Fruit fly (Drosophila melanogaster) whole organism, embryonic: Measurements from ENCODE around the gene Nepl18.
A peak's percentile ranks its signal among the peaks of the same experiment; 100 is the strongest.

ENCODE experiments used
- Antp ChIP-seq: fragments of 200-800 bp; sonication (Bioruptor generic); optimal IDR thresholded peaks from 3 replicates; lab custom pipeline; 2016; ENCODE audit warnings: missing biosample characterization, missing genetic modification characterization
- Atf3 ChIP-seq: fragments of 200-800 bp; sonication (Bioruptor generic); optimal IDR thresholded peaks from 3 replicates; lab custom pipeline; 2016; ENCODE audit warnings: missing biosample characterization, missing genetic modification characterization
- CG10321 ChIP-seq: fragments of 200-800 bp; sonication (Bioruptor generic); IDR thresholded peaks from 2 replicates; pipeline ENCODE4 v1.3.6; 2022; ENCODE audit warnings: missing biosample characterization, missing genetic modification characterization
- CG10366 ChIP-seq: fragments of 200-800 bp; sonication (Bioruptor generic); IDR thresholded peaks from 2 replicates; pipeline ENCODE4 v1.3.6; 2022; ENCODE audit warnings: missing biosample characterization, missing genetic modification characterization
- CG10543 ChIP-seq: fragments of 200-800 bp; sonication (Bioruptor generic); optimal IDR thresholded peaks from 3 replicates; lab custom pipeline; 2017; ENCODE audit warnings: missing biosample characterization, mild to moderate bottlenecking, missing genetic modification characterization, moderate library complexity
- CG10565 ChIP-seq: fragments of 200-800 bp; sonication (Bioruptor generic); optimal IDR thresholded peaks from 3 replicates; lab custom pipeline; 2016; ENCODE audit warnings: missing biosample characterization, mild to moderate bottlenecking, missing genetic modification characterization
- CG12155 ChIP-seq: fragments of 200-800 bp; sonication (Bioruptor generic); optimal IDR thresholded peaks from 3 replicates; lab custom pipeline; 2016; ENCODE audit warnings: missing biosample characterization, missing genetic modification characterization
- CG1233 ChIP-seq: fragments of 200-800 bp; sonication (Bioruptor generic); optimal IDR thresholded peaks from 4 replicates; lab custom pipeline; 2018; ENCODE audit warnings: missing biosample characterization, mild to moderate bottlenecking, missing genetic modification characterization
- CG12769 ChIP-seq: fragments of 200-800 bp; sonication (Bioruptor generic); optimal IDR thresholded peaks from 2 replicates; lab custom pipeline; 2019; ENCODE audit warnings: missing biosample characterization, mild to moderate bottlenecking, missing genetic modification characterization, moderate library complexity
- CG13775 ChIP-seq: fragments of 200-800 bp; sonication (Bioruptor generic); optimal IDR thresholded peaks from 3 replicates; lab custom pipeline; 2017; ENCODE audit warnings: missing biosample characterization, mild to moderate bottlenecking, missing genetic modification characterization
- CG16813 ChIP-seq: fragments of 200-800 bp; sonication (Bioruptor generic); IDR thresholded peaks from 3 replicates; pipeline ENCODE4 v1.3.6; 2022; ENCODE audit warnings: missing biosample characterization, missing genetic modification characterization; ENCODE audit not compliant: partially characterized antibody
- CG17361 ChIP-seq: fragments of 200-800 bp; sonication (Bioruptor generic); IDR thresholded peaks from 3 replicates; pipeline ENCODE4 v1.3.6; 2022; ENCODE audit warnings: missing biosample characterization, missing genetic modification characterization
- CG17612 ChIP-seq: fragments of 200-800 bp; sonication (Bioruptor generic); IDR thresholded peaks from 2 replicates; pipeline ENCODE4 v1.3.6; 2022; ENCODE audit warnings: missing biosample characterization, missing genetic modification characterization
- CG2199 ChIP-seq: fragments of 200-800 bp; sonication (Bioruptor generic); IDR thresholded peaks from 3 replicates; pipeline ENCODE4 v1.3.6; 2022; ENCODE audit warnings: missing biosample characterization, missing genetic modification characterization
- CG2678 ChIP-seq: fragments of 200-800 bp; sonication (Bioruptor generic); optimal IDR thresholded peaks from 3 replicates; lab custom pipeline; 2019; ENCODE audit warnings: missing biosample characterization, mild to moderate bottlenecking, missing genetic modification characterization, moderate library complexity
- CG3065 ChIP-seq: fragments of 200-800 bp; sonication (Bioruptor generic); optimal IDR thresholded peaks from 2 replicates; lab custom pipeline; 2016; ENCODE audit warnings: missing biosample characterization, missing genetic modification characterization
- CG31365 ChIP-seq: fragments of 200-800 bp; sonication (Bioruptor generic); optimal IDR thresholded peaks from 2 replicates; lab custom pipeline; 2018; ENCODE audit warnings: missing biosample characterization, mild to moderate bottlenecking, missing genetic modification characterization
- CG31441 ChIP-seq: fragments of 200-800 bp; sonication (Bioruptor generic); IDR thresholded peaks from 2 replicates; pipeline ENCODE4 v1.3.6; 2022; ENCODE audit warnings: missing biosample characterization, missing genetic modification characterization
- CG34224 ChIP-seq: fragments of 200-800 bp; sonication (Bioruptor generic); IDR thresholded peaks from 3 replicates; pipeline ENCODE4 v1.3.6; 2022; ENCODE audit warnings: missing biosample characterization, missing genetic modification characterization; ENCODE audit not compliant: partially characterized antibody
- CG8290 ChIP-seq, 3 experiments: fragments of 200-800 bp; sonication (Bioruptor generic); optimal IDR thresholded peaks; 2 replicates each; lab custom pipeline; 2016 to 2019; ENCODE audit warnings: missing biosample characterization in 3 of 3, missing genetic modification characterization in 3 of 3, mild to moderate bottlenecking in 2 of 3, moderate library complexity in 1 of 3
- CG9876 ChIP-seq: fragments of 200-800 bp; sonication (Bioruptor generic); optimal IDR thresholded peaks from 2 replicates; lab custom pipeline; 2016; ENCODE audit warnings: missing biosample characterization, missing genetic modification characterization
- Dll ChIP-seq: fragments of 200-800 bp; sonication (Bioruptor generic); IDR thresholded peaks from 4 replicates; pipeline ENCODE4 v1.3.6; 2022; ENCODE audit warnings: missing biosample characterization, missing genetic modification characterization; ENCODE audit not compliant: partially characterized antibody
- H15 ChIP-seq: fragments of 200-800 bp; sonication (Bioruptor generic); IDR thresholded peaks from 3 replicates; pipeline ENCODE4 v1.3.6; 2022; ENCODE audit warnings: missing biosample characterization, missing genetic modification characterization
- Meics ChIP-seq: fragments of 200-800 bp; sonication (Bioruptor generic); optimal IDR thresholded peaks from 2 replicates; lab custom pipeline; 2017; ENCODE audit warnings: missing biosample characterization, mild to moderate bottlenecking, missing genetic modification characterization
- Pdp1 ChIP-seq, 2 experiments: fragments of 200-800 bp; sonication (Bioruptor generic); optimal IDR thresholded peaks; 3 replicates each; lab custom pipeline; 2016; ENCODE audit warnings: missing biosample characterization in 2 of 2, missing genetic modification characterization in 2 of 2, mild to moderate bottlenecking in 1 of 2, moderate library complexity in 1 of 2
- ap ChIP-seq: fragments of 200-800 bp; sonication (Bioruptor generic); IDR thresholded peaks from 2 replicates; pipeline ENCODE4 v1.3.6; 2022; ENCODE audit warnings: missing biosample characterization, missing genetic modification characterization
- bbx ChIP-seq: fragments of 200-800 bp; sonication (Bioruptor generic); IDR thresholded peaks from 2 replicates; pipeline ENCODE4 v1.3.6; 2022; ENCODE audit warnings: missing biosample characterization, missing genetic modification characterization; ENCODE audit not compliant: partially characterized antibody
- chn ChIP-seq: fragments of 200-800 bp; sonication (Bioruptor generic); optimal IDR thresholded peaks from 2 replicates; lab custom pipeline; 2016; ENCODE audit warnings: missing biosample characterization, missing genetic modification characterization
- crp ChIP-seq, 2 experiments: fragments of 200-800 bp; sonication (Bioruptor generic); optimal IDR thresholded peaks; 2 replicates in 1 of 2; 3 replicates in 1 of 2; lab custom pipeline; 2017; ENCODE audit warnings: missing biosample characterization in 2 of 2, missing genetic modification characterization in 2 of 2, mild to moderate bottlenecking in 1 of 2, moderate library complexity in 1 of 2
- danr ChIP-seq: fragments of 200-800 bp; sonication (Bioruptor generic); IDR thresholded peaks from 2 replicates; pipeline ENCODE4 v1.3.6; 2022; ENCODE audit warnings: missing biosample characterization, missing genetic modification characterization
- dmrt11E ChIP-seq: fragments of 200-800 bp; sonication (Bioruptor generic); optimal IDR thresholded peaks from 3 replicates; lab custom pipeline; 2018; ENCODE audit warnings: missing biosample characterization, mild to moderate bottlenecking, missing genetic modification characterization, moderate library complexity
- ewg ChIP-seq: fragments of 200-800 bp; sonication (Bioruptor generic); optimal IDR thresholded peaks from 3 replicates; lab custom pipeline; 2017; ENCODE audit warnings: mild to moderate bottlenecking, missing biosample characterization, missing genetic modification reagents, missing genetic modification characterization
- eyg ChIP-seq: fragments of 200-800 bp; sonication (Bioruptor generic); optimal IDR thresholded peaks from 3 replicates; lab custom pipeline; 2016; ENCODE audit warnings: missing biosample characterization, missing genetic modification characterization
- fd96Cb ChIP-seq: fragments of 200-800 bp; sonication (Bioruptor generic); optimal IDR thresholded peaks from 2 replicates; lab custom pipeline; 2018; ENCODE audit warnings: missing biosample characterization, mild to moderate bottlenecking, missing genetic modification characterization, moderate library complexity
- fru ChIP-seq: fragments of >200 bp; optimal IDR thresholded peaks from 2 replicates; lab custom pipeline; 2017
- gce ChIP-seq: fragments of 200-800 bp; sonication (Bioruptor generic); IDR thresholded peaks from 3 replicates; pipeline ENCODE4 v1.3.6; 2022; ENCODE audit warnings: missing biosample characterization, missing genetic modification characterization
- grn ChIP-seq: fragments of 200-800 bp; sonication (Bioruptor generic); optimal IDR thresholded peaks from 3 replicates; lab custom pipeline; 2017; ENCODE audit warnings: missing biosample characterization, missing genetic modification characterization
- klu ChIP-seq: fragments of 200-800 bp; sonication (Bioruptor generic); IDR thresholded peaks from 2 replicates; pipeline ENCODE4 v1.3.6; 2022; ENCODE audit warnings: missing biosample characterization, missing genetic modification characterization
- oc ChIP-seq: fragments of 200-800 bp; sonication (Bioruptor generic); optimal IDR thresholded peaks from 2 replicates; lab custom pipeline; 2018; ENCODE audit warnings: missing biosample characterization, mild to moderate bottlenecking, missing genetic modification characterization, moderate library complexity
- otp ChIP-seq: fragments of 200-800 bp; sonication (Bioruptor generic); IDR thresholded peaks from 3 replicates; pipeline ENCODE4, ENCODE4 v1.3.6; 2022; ENCODE audit warnings: missing biosample characterization, missing genetic modification characterization
- slbo ChIP-seq: fragments of 200-800 bp; sonication (Bioruptor generic); IDR thresholded peaks from 2 replicates; pipeline ENCODE4 v1.3.6; 2022; ENCODE audit warnings: missing biosample characterization, missing genetic modification characterization
- stwl ChIP-seq: fragments of 200-800 bp; sonication (Bioruptor generic); optimal IDR thresholded peaks from 3 replicates; lab custom pipeline; 2018; ENCODE audit warnings: missing biosample characterization, mild to moderate bottlenecking, missing genetic modification characterization, moderate library complexity
- tap ChIP-seq: fragments of 200-800 bp; optimal IDR thresholded peaks from 3 replicates; lab custom pipeline; 2019; ENCODE audit warnings: missing biosample characterization, mild to moderate bottlenecking, missing genetic modification characterization, moderate library complexity
- tin ChIP-seq: fragments of 200-800 bp; sonication (Bioruptor generic); optimal IDR thresholded peaks from 3 replicates; lab custom pipeline; 2016; ENCODE audit warnings: missing biosample characterization, missing genetic modification characterization

Nepl18 gene

DNA sequence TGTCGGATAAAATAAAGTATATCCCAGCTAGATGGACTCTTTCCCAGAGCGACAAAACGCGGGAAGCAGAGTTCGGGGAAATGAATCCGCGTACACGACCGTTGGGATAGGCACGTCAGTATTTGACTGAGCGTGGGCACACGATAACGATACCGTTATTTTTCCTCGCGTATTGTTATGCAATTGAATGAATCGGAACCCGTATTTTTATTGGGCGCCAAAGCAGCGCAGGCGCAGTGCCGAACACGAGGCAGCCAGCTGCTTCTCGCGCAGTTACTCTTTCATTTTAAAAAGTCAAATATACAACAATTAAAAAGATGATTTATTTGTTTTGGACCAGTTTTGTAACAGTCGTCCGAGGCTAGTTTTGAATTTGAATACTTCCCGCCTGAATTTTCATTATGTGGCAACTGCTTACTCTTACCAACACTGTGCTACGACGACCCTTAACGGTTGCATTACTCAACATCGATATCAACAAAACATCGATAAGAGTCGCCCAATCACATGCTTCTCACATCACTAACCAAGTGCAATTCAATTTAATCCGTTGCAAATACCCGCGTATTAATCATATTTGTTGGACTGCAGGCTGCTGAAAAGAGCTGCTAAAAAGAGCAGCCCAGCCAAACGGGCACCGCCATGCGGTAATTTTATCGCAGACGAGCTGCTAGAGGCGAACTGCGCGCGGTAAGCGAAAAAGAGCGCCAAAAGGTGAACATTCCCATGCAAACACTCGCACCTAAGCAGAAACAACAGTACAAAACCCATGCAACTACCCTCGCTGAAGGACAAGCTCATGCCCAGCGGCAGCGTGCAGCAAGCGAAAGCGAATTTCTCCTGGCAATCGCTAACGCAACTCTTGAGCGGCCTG is 12.4 kb downstream of the Nepl18 start, which contains the start of the genes CG33203 and Doa (continued):
- peak; percentile 19 for TF ChIP-seq CG1233

DNA sequence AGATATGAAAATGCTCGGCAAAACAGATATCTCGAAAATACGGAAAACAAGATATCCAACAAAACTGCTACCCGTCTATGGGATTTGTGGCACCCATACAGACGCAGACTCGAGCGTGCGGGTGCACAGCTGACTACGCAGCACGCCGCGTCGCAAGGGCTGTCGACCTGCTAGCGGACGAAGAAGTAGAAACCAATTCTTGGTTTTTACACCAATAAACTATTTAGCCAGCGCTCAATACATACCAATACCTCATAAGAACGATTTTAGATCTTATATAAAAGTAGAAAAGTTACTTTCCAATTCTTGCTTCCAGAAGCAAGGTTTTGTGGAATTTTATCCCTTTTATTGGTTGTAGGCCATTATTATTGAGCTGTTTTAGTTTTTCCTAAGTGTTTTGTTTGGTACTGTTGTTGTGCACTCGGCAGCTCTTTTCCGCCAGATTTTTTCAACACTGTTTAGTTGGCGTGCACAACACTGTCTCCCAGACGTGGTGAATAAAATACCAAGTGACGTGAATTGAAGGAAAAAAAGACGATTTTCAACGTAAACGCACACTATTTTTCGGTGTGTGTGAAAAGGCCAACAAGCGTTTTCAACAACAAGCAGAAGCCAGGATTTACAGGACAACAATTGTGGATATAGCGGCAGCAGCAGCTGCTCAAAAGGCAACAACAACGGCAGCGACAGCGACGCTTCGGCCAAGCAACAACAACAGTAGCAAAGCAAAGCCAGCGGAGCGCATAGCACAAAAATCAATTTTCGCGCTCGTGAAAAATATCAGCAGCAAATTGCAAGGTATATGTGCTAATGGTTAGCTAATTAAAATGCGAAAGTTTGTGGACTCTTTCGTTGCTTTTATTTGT is 13.4 kb downstream of the Nepl18 start:
- TF ChIP-seq CG34224 (GFP tag; lab: Robert Waterston, UW) (no peak), tap (tag; lab: Kevin White, UChicago) (peak; percentile 65), Meics (GFP tag; lab: Kevin White, UChicago) (peak; percentile 87), CG17361 (GFP tag; lab: Robert Waterston, UW) (peak; percentile 81), CG12769 (tag; lab: Kevin White, UChicago) (peak; percentile 72), Pdp1 (GFP tag; optimal IDR thresholded peaks at IDR 0.05; lab: Kevin White, UChicago) (peak; percentile 75 to 90), eyg (peak; percentile 82), fru (lab: Kevin White, UChicago) (no peak), ap (GFP tag; lab: Robert Waterston, UW) (no peak), CG13775 (GFP tag; lab: Kevin White, UChicago) (peak; percentile 63), Dll (GFP tag; lab: Robert Waterston, UW) (0 out of 4 replicates have a peak, but pooled peaks have one; percentile 37), CG17612 (GFP tag; lab: Robert Waterston, UW) (peak; percentile 62; the same call in 1 of the 2 replicates), grn (GFP tag; lab: Kevin White, UChicago) (peak; percentile 18), stwl (tag; lab: Kevin White, UChicago) (peak; percentile 74), CG31441 (GFP tag; lab: Robert Waterston, UW) (peak; percentile 69), tin (peak; percentile 90), Antp (GFP tag; lab: Kevin White, UChicago) (peak; percentile 91), CG2678 (tag; lab: Kevin White, UChicago) (peak; percentile 88), Atf3 (GFP tag; lab: Kevin White, UChicago) (peak; percentile 70), klu (GFP tag; lab: Robert Waterston, UW) (peak; percentile 70), CG10366 (peak; percentile 40; the same call in 1 of the 2 replicates), CG16813 (GFP tag; lab: Robert Waterston, UW) (no peak), crp (GFP tag; optimal IDR thresholded peaks at IDR 0.05; lab: Kevin White, UChicago) (peak in 1 of 2 experiments; percentile 83), slbo (GFP tag; lab: Robert Waterston, UW) (peak; percentile 84), otp (GFP tag; lab: Robert Waterston, UW) (no peak), CG10565 (GFP tag; lab: Kevin White, UChicago) (no peak), chn (GFP tag; lab: Kevin White, UChicago) (peak; percentile 68), CG3065 (GFP tag; lab: Kevin White, UChicago) (peak; percentile 4), dmrt11E (tag; lab: Kevin White, UChicago) (peak; percentile 43), oc (tag; lab: Kevin White, UChicago) (no peak), CG10543 (peak; percentile 91), CG8290 (GFP tag; optimal IDR thresholded peaks at IDR 0.05; lab: Kevin White, UChicago) (peak; percentile 50), CG8290 (tag; optimal IDR thresholded peaks at IDR 0.05; lab: Kevin White, UChicago) (peak in 1 of 2 experiments; percentile 68), CG9876 (GFP tag; lab: Kevin White, UChicago) (peak; percentile 86), CG2199 (GFP tag; lab: Robert Waterston, UW) (peak; percentile 51; the same call in 1 of the 3 replicates), CG10321 (no peak), gce (no peak), H15 (GFP tag; lab: Robert Waterston, UW) (peak; percentile 69), bbx (no peak), fd96Cb (tag; lab: Kevin White, UChicago) (peak; percentile 71), danr (GFP tag; lab: Robert Waterston, UW) (peak; percentile 39; the same call in 1 of the 2 replicates), ewg (GFP tag; lab: Kevin White, UChicago) (peak; percentile 95), CG12155 (GFP tag; lab: Kevin White, UChicago) (peak; percentile 82), CG31365 (tag; lab: Kevin White, UChicago) (peak; percentile 44)
